Fruit fly (Drosophila melanogaster) Kc167 (cell line): ENCODE data around the gene sra.

ENCODE experiments used
- Sin3A ChIP-seq: fragments of >200 bp; optimal IDR thresholded peaks from 2 replicates; lab custom pipeline; 2018; ENCODE audit warnings: missing external identifiers
- h ChIP-seq: fragments of >200 bp; optimal IDR thresholded peaks from 3 replicates; lab custom pipeline; 2018; ENCODE audit warnings: missing external identifiers
- psq ChIP-seq: fragments of >200 bp; optimal IDR thresholded peaks from 2 replicates; lab custom pipeline; 2017; ENCODE audit warnings: missing external identifiers
- ttk ChIP-seq: sonication (Bioruptor generic); optimal IDR thresholded peaks from 2 replicates; lab custom pipeline; 2017; ENCODE audit warnings: missing external identifiers

dm6 chr3R:16236713-16237641, 50.2 kb downstream of the sra start:
- TF ChIP-seq h (lab: Kevin White, UChicago) (no peak), ttk (no peak), psq (lab: Kevin White, UChicago) (no peak), Sin3A (lab: Kevin White, UChicago) (no peak)
